Fruit fly (Drosophila melanogaster): ENCODE measurements around the gene robl37BC.

DNA sequence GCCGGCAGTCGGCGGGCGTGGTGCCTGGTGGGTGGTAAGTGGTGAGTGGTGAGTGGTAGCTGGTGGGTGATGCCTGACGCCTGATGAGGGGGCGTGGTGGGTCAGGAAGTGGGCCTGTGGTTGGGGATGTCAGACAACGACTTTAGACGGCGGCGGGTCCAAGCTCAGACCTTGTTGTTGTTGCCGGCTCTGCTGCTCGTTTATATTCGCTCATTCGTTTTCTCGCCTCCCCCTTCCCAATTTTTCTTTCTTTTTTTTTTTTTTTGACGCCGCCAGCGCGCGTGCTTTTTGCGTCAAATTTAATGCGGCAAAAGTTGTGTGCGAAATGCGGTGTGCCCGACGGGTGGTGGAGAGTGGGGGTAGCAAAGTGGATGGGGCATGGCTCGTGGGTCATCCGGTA is 9.0 kb downstream of the robl37BC start:
- no peak for TF ChIP-seq CTCF (optimal IDR thresholded peaks at IDR 0.05)
- no peak for TF ChIP-seq CG8478 (optimal IDR thresholded peaks at IDR 0.05)
